Fruit fly (Drosophila melanogaster) whole organism, wandering third instar larva: ENCODE data around the gene ouib.

Experiments used
- CG32264 ChIP-seq: fragments of 200-800 bp; sonication (Bioruptor generic); optimal IDR thresholded peaks from 2 replicates; lab custom pipeline; 2016; ENCODE audit warnings: missing biosample characterization, missing genetic modification characterization
- CrebA ChIP-seq: fragments of 200-800 bp; sonication (Bioruptor generic); optimal IDR thresholded peaks from 2 replicates; lab custom pipeline; 2016; ENCODE audit warnings: missing biosample characterization, mild to moderate bottlenecking, missing genetic modification characterization, borderline replicate concordance
- Dfd ChIP-seq: fragments of >200 bp; optimal IDR thresholded peaks from 2 replicates; lab custom pipeline; 2017; ENCODE audit warnings: missing biosample characterization, missing genetic modification characterization
- br ChIP-seq: fragments of 200-800 bp; sonication (Bioruptor generic); optimal IDR thresholded peaks from 2 replicates; lab custom pipeline; 2016; ENCODE audit warnings: missing biosample characterization, missing genetic modification characterization
- dl ChIP-seq, 2 experiments: fragments of 175-275, 200-275 bp in 1 of 2; fragments of 200-275 bp in 1 of 2; sonication (Bioruptor generic); optimal IDR thresholded peaks; lab custom pipeline; 2018; ENCODE audit warnings: mild to moderate bottlenecking in 2 of 2, missing biosample characterization in 2 of 2, missing genetic modification characterization in 2 of 2, moderate library complexity in 2 of 2; ENCODE audit not compliant: partially characterized antibody in 2 of 2, insufficient read depth in 1 of 2
- dsf ChIP-seq: sonication (Bioruptor generic); optimal IDR thresholded peaks from 2 replicates; lab custom pipeline; 2016; ENCODE audit warnings: missing biosample characterization, missing genetic modification characterization, borderline replicate concordance
- h ChIP-seq: fragments of 200-800 bp; sonication (Bioruptor generic); optimal IDR thresholded peaks from 3 replicates; lab custom pipeline; 2016; ENCODE audit warnings: missing biosample characterization, mild to moderate bottlenecking, missing genetic modification characterization
- jim ChIP-seq: fragments of 175-275, 200-325 bp; sonication (Bioruptor generic); optimal IDR thresholded peaks from 2 replicates; lab custom pipeline; 2016; ENCODE audit warnings: missing biosample characterization, mild to moderate bottlenecking, missing genetic modification characterization
- lola ChIP-seq: fragments of >200 bp; optimal IDR thresholded peaks from 2 replicates; lab custom pipeline; 2017; ENCODE audit warnings: missing biosample characterization, missing genetic modification characterization
- pan ChIP-seq: fragments of >200 bp; optimal IDR thresholded peaks from 2 replicates; lab custom pipeline; 2017
- psq ChIP-seq: fragments of 200-800 bp; sonication (Bioruptor generic); optimal IDR thresholded peaks from 3 replicates; lab custom pipeline; 2017; ENCODE audit warnings: missing biosample characterization, mild to moderate bottlenecking, missing genetic modification characterization, moderate library complexity
- usp ChIP-seq: fragments of >200 bp; optimal IDR thresholded peaks from 2 replicates; lab custom pipeline; 2017; ENCODE audit warnings: missing biosample characterization, missing genetic modification characterization

dm6 chr3R:8773135-8773534 is 47.9 kb downstream of the ouib start, which contains the start of gene CG34301:
- TF ChIP-seq dl (GFP tag; optimal IDR thresholded peaks at IDR 0.05; lab: Kevin White, UChicago; ENCODE audit: insufficient read depth in 1 of 2, partially characterized antibody in 2 of 2) (no peak), psq (GFP tag; lab: Kevin White, UChicago) (no peak), dsf (GFP tag; lab: Kevin White, UChicago) (no peak), br (no peak), pan (lab: Kevin White, UChicago) (no peak), jim (GFP tag; lab: Kevin White, UChicago) (no peak), Dfd (GFP tag; lab: Kevin White, UChicago) (no peak), usp (GFP tag; lab: Kevin White, UChicago) (no peak), lola (GFP tag; lab: Kevin White, UChicago) (no peak), CG32264 (GFP tag; lab: Kevin White, UChicago) (no peak), CrebA (no peak), h (no peak)
